Fruit fly (Drosophila melanogaster): ENCODE results near the gene Lgr4.

The Lgr4 gene

dm6 chrX:13159481-13159880 is 29.5 kb downstream of the Lgr4 start, which contains the start of the genes Bap60 and CG12096 (continued):
- TF ChIP-seq zfh2 (GFP tag; optimal IDR thresholded peaks at IDR 0.05) = peak; percentile 88
- peak; percentile 37 for TF ChIP-seq zen (tag; optimal IDR thresholded peaks at IDR 0.05)
- TF ChIP-seq nerfin-1 (tag; optimal IDR thresholded peaks at IDR 0.05) = peak; percentile 70
- TF ChIP-seq ken (GFP tag; IDR thresholded peaks at IDR 0.05) = no peak
- peak; percentile 68 for TF ChIP-seq CG6689 (GFP tag; IDR thresholded peaks at IDR 0.05)
- peak; percentile 78 for TF ChIP-seq CG10267 (tag; optimal IDR thresholded peaks at IDR 0.05)
- no peak for TF ChIP-seq Hmx (GFP tag; optimal IDR thresholded peaks at IDR 0.05)
- peak; percentile 94 for TF ChIP-seq CG2129 (GFP tag; IDR thresholded peaks at IDR 0.05; ENCODE audit: partially characterized antibody)
- peak; percentile 97 for TF ChIP-seq Dll (GFP tag; IDR thresholded peaks at IDR 0.05; ENCODE audit: partially characterized antibody)
- peak; percentile 85 for TF ChIP-seq jumu (GFP tag; optimal IDR thresholded peaks at IDR 0.05)
- TF ChIP-seq Opbp (GFP tag; IDR thresholded peaks at IDR 0.05; ENCODE audit: partially characterized antibody) = peak; percentile 76; the same call in 2 of the 3 replicates
- peak; percentile 69 for TF ChIP-seq CG9609 (GFP tag; optimal IDR thresholded peaks at IDR 0.05)
- no peak for TF ChIP-seq D19A (tag; optimal IDR thresholded peaks at IDR 0.05)
- TF ChIP-seq Rfx (GFP tag; IDR thresholded peaks at IDR 0.05) = peak; percentile 76
- TF ChIP-seq CG2678 (tag; optimal IDR thresholded peaks at IDR 0.05) = no peak
- TF ChIP-seq CG11247 (GFP tag; IDR thresholded peaks at IDR 0.05) = peak; percentile 53; the same call in 1 of the 2 replicates
- TF ChIP-seq Six4 (GFP tag; optimal IDR thresholded peaks at IDR 0.05) = peak; percentile 39
- TF ChIP-seq ato (GFP tag; IDR thresholded peaks at IDR 0.05; ENCODE audit: partially characterized antibody) = 0 out of 2 replicates have a peak, but pooled peaks have one; percentile 64
- peak; percentile 37; the same call in 1 of the 2 replicates for TF ChIP-seq E2f1 (GFP tag; IDR thresholded peaks at IDR 0.05)
- TF ChIP-seq gem (tag; optimal IDR thresholded peaks at IDR 0.05) = peak; percentile 83
- TF ChIP-seq CG10209 (GFP tag; optimal IDR thresholded peaks at IDR 0.05) = peak; percentile 52
- TF ChIP-seq pfk (GFP tag; optimal IDR thresholded peaks at IDR 0.05) = peak; percentile 21
- TF ChIP-seq dysf (GFP tag; IDR thresholded peaks at IDR 0.05) = peak; percentile 75; the same call in 2 of the 3 replicates
- TF ChIP-seq CG17802 (tag; optimal IDR thresholded peaks at IDR 0.05) = peak; percentile 12
- peak; percentile 64 for TF ChIP-seq CG13296 (GFP tag; optimal IDR thresholded peaks at IDR 0.05)
- TF ChIP-seq gcm2 (GFP tag; optimal IDR thresholded peaks at IDR 0.05) = no peak
- TF ChIP-seq gt (GFP tag; IDR thresholded peaks at IDR 0.05) = 0 out of 2 replicates have a peak, but pooled peaks have one; percentile 39
- peak; percentile 58 for TF ChIP-seq CG17359 (tag; optimal IDR thresholded peaks at IDR 0.05)
- TF ChIP-seq CG4328 (GFP tag; optimal IDR thresholded peaks at IDR 0.05) = peak; percentile 66
- peak; percentile 92 for TF ChIP-seq inv (GFP tag; IDR thresholded peaks at IDR 0.05; ENCODE audit: partially characterized antibody)
- TF ChIP-seq CG7372 (GFP tag; IDR thresholded peaks at IDR 0.05) = peak; percentile 64
- TF ChIP-seq tio (GFP tag; optimal IDR thresholded peaks at IDR 0.05) = no peak
- peak; percentile 83 for TF ChIP-seq CG13624 (GFP tag; optimal IDR thresholded peaks at IDR 0.05)
- no peak for TF ChIP-seq Lpt (GFP tag; optimal IDR thresholded peaks at IDR 0.05)
- no peak for TF ChIP-seq CG12769 (tag; optimal IDR thresholded peaks at IDR 0.05)
- TF ChIP-seq Deaf1 (tag; optimal IDR thresholded peaks at IDR 0.05) = no peak
- peak; percentile 89 for TF ChIP-seq CG34224 (GFP tag; IDR thresholded peaks at IDR 0.05; ENCODE audit: partially characterized antibody)
- TF ChIP-seq CG14441 (GFP tag; IDR thresholded peaks at IDR 0.05) = peak; percentile 51; the same call in 1 of the 2 replicates
- TF ChIP-seq tgo (GFP tag; IDR thresholded peaks at IDR 0.05) = peak; percentile 61
- peak; percentile 32; the same call in 1 of the 3 replicates for TF ChIP-seq CG11093 (GFP tag; IDR thresholded peaks at IDR 0.05)
- TF ChIP-seq CG10431 (GFP tag; optimal IDR thresholded peaks at IDR 0.05) = peak; percentile 17
- TF ChIP-seq crp (GFP tag; optimal IDR thresholded peaks at IDR 0.05) = peak in 1 of 2 experiments; percentile 45
- peak; percentile 82 for TF ChIP-seq CG30403 (GFP tag; optimal IDR thresholded peaks at IDR 0.05)
- peak; percentile 94 for TF ChIP-seq CG14860 (GFP tag; IDR thresholded peaks at IDR 0.05; ENCODE audit: partially characterized antibody)
- no peak for TF ChIP-seq usp (GFP tag; optimal IDR thresholded peaks at IDR 0.05)
- peak; percentile 74 for TF ChIP-seq twi (tag; optimal IDR thresholded peaks at IDR 0.05)
- peak; percentile 71 for TF ChIP-seq Ssrp (tag; optimal IDR thresholded peaks at IDR 0.05)
- TF ChIP-seq lmd (GFP tag; IDR thresholded peaks at IDR 0.05) = peak; percentile 68
- TF ChIP-seq sna (GFP tag; IDR thresholded peaks at IDR 0.05; ENCODE audit: partially characterized antibody) = peak; percentile 95
- TF ChIP-seq otp (GFP tag; IDR thresholded peaks at IDR 0.05) = no peak

Data from whole organism, embryonic.